Worm (Caenorhabditis elegans): ENCODE data around the gene F59B10.3.
A peak's percentile ranks its signal among the peaks of the same experiment; 100 is the strongest.

Gene F59B10.3

DNA sequence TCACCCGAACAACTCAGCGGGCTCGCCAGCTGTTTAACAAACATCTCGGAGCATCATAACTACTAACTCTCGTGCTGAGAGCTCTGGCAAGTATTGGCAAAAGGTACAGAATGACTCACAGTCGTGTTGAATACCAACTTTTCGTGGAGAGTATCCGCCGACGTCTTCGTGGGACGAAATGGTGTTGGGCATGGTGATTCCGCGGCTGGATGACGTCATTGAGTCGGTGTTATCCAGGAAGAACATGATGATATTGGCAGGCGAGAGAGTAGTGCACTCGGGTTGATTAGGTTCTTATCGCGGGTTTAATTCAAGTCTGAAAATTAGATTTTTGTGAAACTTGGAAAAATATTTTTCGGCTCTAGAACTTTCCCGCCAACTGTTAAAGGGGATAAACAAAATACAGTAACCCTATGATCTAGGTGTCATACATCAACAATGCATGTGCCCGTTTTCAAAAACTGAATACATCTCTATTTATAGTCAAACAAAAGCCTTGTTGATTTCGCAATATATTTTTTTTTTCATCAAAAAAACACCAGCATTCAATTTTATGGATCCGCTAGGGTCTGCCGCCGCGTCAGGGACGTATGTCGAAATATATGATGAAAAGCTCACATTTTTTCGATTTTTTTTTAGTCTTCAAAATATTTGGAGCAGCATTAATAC lies 43.2 kb downstream of the F59B10.3 start:
- peak in 1 of 2 experiments; percentile 3 for TF ChIP-seq lin-35 (GFP tag; optimal IDR thresholded peaks at IDR 0.05)
- TF ChIP-seq ama-1 (optimal IDR thresholded peaks at IDR 0.05), result peak; percentile 73
- no peak for TF ChIP-seq grh-1 (GFP tag; IDR thresholded peaks at IDR 0.05)
- TF ChIP-seq rnt-1 (tag; optimal IDR thresholded peaks at IDR 0.05), result peak; percentile 28
- TF ChIP-seq efl-1 (optimal IDR thresholded peaks at IDR 0.05), result no peak
- peak in 1 of 2 experiments; percentile 33 for TF ChIP-seq efl-1 (GFP tag; optimal IDR thresholded peaks at IDR 0.05 in 1 of 2)
- no peak for TF ChIP-seq sptf-1 (tag; optimal IDR thresholded peaks at IDR 0.05)
- TF ChIP-seq lin-14 (GFP tag; optimal IDR thresholded peaks at IDR 0.05), result peak; percentile 4

DNA sequence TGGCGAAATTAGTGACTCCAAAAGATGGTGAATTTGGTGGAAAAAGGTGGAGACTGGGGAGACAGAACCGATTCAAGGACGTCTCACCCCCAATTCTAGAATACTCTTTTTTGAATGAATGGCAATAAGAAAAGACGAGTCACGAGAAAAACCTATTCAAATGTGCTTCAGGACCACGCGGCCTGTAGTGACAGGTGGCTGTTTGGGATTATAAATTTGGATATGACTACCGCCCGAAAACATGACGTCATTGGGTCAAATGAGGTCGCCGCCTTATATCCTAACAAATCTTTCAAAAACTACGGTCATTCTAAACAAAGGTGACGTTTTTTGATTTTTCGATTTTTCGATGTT lies 43.7 kb downstream of the F59B10.3 start:
- TF ChIP-seq nhr-71 (tag; optimal IDR thresholded peaks at IDR 0.05) (peak; percentile 21), nhr-237 (tag; optimal IDR thresholded peaks at IDR 0.05) (no peak), lsy-2 (tag; optimal IDR thresholded peaks at IDR 0.05) (no peak), rnt-1 (tag; optimal IDR thresholded peaks at IDR 0.05) (peak; percentile 17), nhr-76 (tag; optimal IDR thresholded peaks at IDR 0.05) (no peak), lin-13 (GFP tag; optimal IDR thresholded peaks at IDR 0.05) (peak; percentile 22), unc-30 (tag; optimal IDR thresholded peaks at IDR 0.05) (no peak), fkh-4 (tag; optimal IDR thresholded peaks at IDR 0.05; ENCODE audit: borderline replicate concordance) (no peak), mef-2 (tag; optimal IDR thresholded peaks at IDR 0.05) (no peak), C16A3.4 (tag; optimal IDR thresholded peaks at IDR 0.05) (peak; percentile 7), efl-1 (optimal IDR thresholded peaks at IDR 0.05) (no peak), efl-1 (GFP tag; optimal IDR thresholded peaks at IDR 0.05 in 1 of 2) (peak in 1 of 2 experiments; percentile 2), lin-14 (GFP tag; optimal IDR thresholded peaks at IDR 0.05) (peak; percentile 1), nhr-85 (tag) (peak; percentile 88), swsn-7 (tag; optimal IDR thresholded peaks at IDR 0.05) (peak; percentile 9), ztf-11 (tag; optimal IDR thresholded peaks at IDR 0.05) (peak in 1 of 2 experiments; percentile 79), snu-23 (GFP tag; optimal IDR thresholded peaks at IDR 0.05) (peak; percentile 39), mep-1 (tag; optimal IDR thresholded peaks at IDR 0.05) (peak; percentile 59), nhr-77 (tag; optimal IDR thresholded peaks at IDR 0.05) (no peak), lin-39 (tag; optimal IDR thresholded peaks at IDR 0.05) (no peak), nhr-47 (tag; optimal IDR thresholded peaks at IDR 0.05) (peak; percentile 11), ama-1 (optimal IDR thresholded peaks at IDR 0.05) (peak; percentile 34), nhr-90 (tag; optimal IDR thresholded peaks at IDR 0.05; ENCODE audit: poor library complexity) (peak; percentile 38), zag-1 (tag; optimal IDR thresholded peaks at IDR 0.05) (no peak), C34B4.2 (tag; optimal IDR thresholded peaks at IDR 0.05) (no peak), skn-1 (tag; optimal IDR thresholded peaks at IDR 0.05) (no peak)

DNA sequence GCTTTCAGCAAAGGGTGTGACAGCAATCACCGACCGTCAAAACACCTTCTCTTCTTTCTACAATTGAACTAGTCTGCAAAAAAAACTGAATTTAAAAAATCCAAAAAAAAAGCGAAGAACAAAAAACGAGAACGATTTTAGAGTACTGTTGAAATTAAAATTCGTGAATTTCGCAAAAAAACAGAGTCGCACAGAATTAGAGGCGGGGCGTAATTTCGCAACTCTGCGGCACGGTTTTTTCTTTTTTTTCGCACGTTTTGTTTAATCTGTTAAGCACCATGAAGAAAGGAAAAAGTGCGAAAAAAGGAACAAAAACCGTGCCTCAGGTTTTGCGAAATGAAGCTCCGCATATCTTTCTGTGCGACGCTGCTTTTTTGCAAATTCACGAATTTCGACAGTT lies 44.6 kb downstream of the F59B10.3 start, which contains the start of gene mnk-1:
mnk-1 (minus strand) TSS at position 73 of the 400 bp plus-strand sequence.
- TF ChIP-seq aha-1 (tag; optimal IDR thresholded peaks at IDR 0.05) (no peak), ztf-11 (tag; optimal IDR thresholded peaks at IDR 0.05) (peak in 1 of 2 experiments; percentile 39), mep-1 (tag; optimal IDR thresholded peaks at IDR 0.05) (no peak), C04F5.9 (tag; optimal IDR thresholded peaks at IDR 0.05) (no peak), nhr-28 (tag; optimal IDR thresholded peaks at IDR 0.05) (no peak)

DNA sequence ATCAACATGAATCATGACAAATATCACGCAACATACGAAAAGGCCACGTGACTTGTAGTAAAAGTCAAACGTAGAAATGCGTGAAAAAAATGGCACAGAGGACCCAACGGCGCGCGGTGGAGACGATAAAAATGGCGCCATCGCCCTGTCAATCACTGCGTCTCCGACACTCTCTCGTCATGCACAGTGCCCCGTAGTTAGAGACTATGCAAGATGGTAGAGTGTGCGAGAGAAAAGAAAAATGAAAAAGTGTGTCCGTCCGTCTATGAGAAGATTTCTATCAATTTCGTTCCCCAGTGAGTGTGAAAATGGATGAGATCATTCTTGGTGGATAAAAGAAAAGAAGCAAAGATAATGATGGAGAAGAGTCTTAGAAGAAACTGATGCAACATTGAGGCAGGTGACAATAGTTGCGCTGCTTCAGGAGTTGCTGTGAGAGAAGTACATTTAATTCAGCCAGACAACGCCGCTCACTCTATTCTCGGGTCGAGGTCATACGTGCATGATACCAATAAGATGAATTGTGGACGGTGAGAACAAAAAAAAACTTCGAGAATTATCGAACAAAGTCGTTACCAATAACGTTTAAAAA lies 45.2 kb downstream of the F59B10.3 start:
- peak; percentile 65 for TF ChIP-seq unc-130 (tag; optimal IDR thresholded peaks at IDR 0.05)
- TF ChIP-seq F16B12.6 (tag; optimal IDR thresholded peaks at IDR 0.05), result peak; percentile 5
- TF ChIP-seq dsc-1 (tag; optimal IDR thresholded peaks at IDR 0.05), result peak; percentile 37
- no peak for TF ChIP-seq ceh-63 (GFP tag; optimal IDR thresholded peaks at IDR 0.05)
- no peak for TF ChIP-seq unc-86 (tag; optimal IDR thresholded peaks at IDR 0.05)
- peak; percentile 80 for TF ChIP-seq snu-23 (GFP tag; optimal IDR thresholded peaks at IDR 0.05)
- 0 out of 2 replicates have a peak, but pooled peaks have one; percentile 37 for TF ChIP-seq grh-1 (GFP tag; IDR thresholded peaks at IDR 0.05)
- TF ChIP-seq dpl-1 (GFP tag; optimal IDR thresholded peaks at IDR 0.05), result peak; percentile 16 to 47 (median 18)
- TF ChIP-seq mdl-1 (tag; optimal IDR thresholded peaks at IDR 0.05), result peak in 1 of 2 experiments; percentile 61
- peak; percentile 45 for TF ChIP-seq nhr-11 (tag; optimal IDR thresholded peaks at IDR 0.05)
- peak; percentile 97 for TF ChIP-seq nhr-85 (tag)
- TF ChIP-seq ceh-88 (GFP tag; IDR thresholded peaks at IDR 0.05), result peak; percentile 27; the same call in 1 of the 2 replicates
- TF ChIP-seq ztf-11 (tag; optimal IDR thresholded peaks at IDR 0.05), result peak in 1 of 2 experiments; percentile 2
- peak; percentile 44 for TF ChIP-seq aha-1 (tag; optimal IDR thresholded peaks at IDR 0.05)
- TF ChIP-seq elt-2 (tag; optimal IDR thresholded peaks at IDR 0.05), result peak; percentile 61
- peak; percentile 89 for TF ChIP-seq lin-14 (GFP tag; optimal IDR thresholded peaks at IDR 0.05)
- TF ChIP-seq nhr-77 (tag; optimal IDR thresholded peaks at IDR 0.05), result peak; percentile 11
- peak; percentile 10 for TF ChIP-seq C16A3.4 (tag; optimal IDR thresholded peaks at IDR 0.05)
- TF ChIP-seq zag-1 (tag; optimal IDR thresholded peaks at IDR 0.05), result no peak
- TF ChIP-seq hpl-2 (GFP tag; optimal IDR thresholded peaks at IDR 0.05), result no peak
- TF ChIP-seq Y116A8C.19 (tag; optimal IDR thresholded peaks at IDR 0.05; ENCODE audit: borderline replicate concordance), result no peak
- no peak for TF ChIP-seq mab-9 (GFP tag; IDR thresholded peaks at IDR 0.05)
